Worm (Caenorhabditis elegans) whole organism, midembryonic: ENCODE results near the gene ced-6.

Experiments used
- T22C8.4 ChIP-seq: fragments of 200-800 bp; sonication (Bioruptor generic); IDR thresholded peaks from 2 replicates; pipeline ENCODE4 v1.3.6; 2022; ENCODE audit warnings: missing genetic modification characterization, missing compliant biosample characterization
- cog-1 ChIP-seq: sonication (generic microtip); optimal IDR thresholded peaks from 2 replicates; lab custom pipeline; 2016; ENCODE audit warnings: missing genetic modification characterization, missing compliant biosample characterization
- flt-1 ChIP-seq: fragments of 200-800 bp; sonication (Bioruptor generic); IDR thresholded peaks from 2 replicates; pipeline ENCODE4 v1.3.6; 2022; ENCODE audit warnings: missing genetic modification characterization, missing compliant biosample characterization
- klf-2 ChIP-seq: fragments of 200-800 bp; sonication (Bioruptor generic); conservative IDR thresholded peaks from 2 replicates; pipeline ENCODE4 v1.3.6; 2022; ENCODE audit warnings: missing genetic modification reagents, missing genetic modification characterization, missing compliant biosample characterization
- med-1 ChIP-seq: sonication (generic microtip); optimal IDR thresholded peaks from 2 replicates; lab custom pipeline; 2017; ENCODE audit warnings: missing genetic modification characterization, mild to moderate bottlenecking, missing compliant biosample characterization, antibody characterized with exemption, missing genetic modification reagents; ENCODE audit not compliant: insufficient read depth
- ref-1 ChIP-seq: fragments of 200-800 bp; sonication (Bioruptor generic); conservative IDR thresholded peaks from 2 replicates; pipeline ENCODE4 v1.3.6; 2022; ENCODE audit warnings: missing genetic modification reagents, missing genetic modification characterization, missing compliant biosample characterization
- tab-1 ChIP-seq: fragments of 200-800 bp; sonication (Bioruptor generic); IDR thresholded peaks from 2 replicates; pipeline ENCODE4 v1.3.6; 2022; ENCODE audit warnings: missing genetic modification characterization, missing compliant biosample characterization
- ztf-23 ChIP-seq: fragments of 200-800 bp; sonication (Bioruptor generic); IDR thresholded peaks from 2 replicates; pipeline ENCODE4 v1.3.6; 2022; ENCODE audit warnings: missing genetic modification reagents, missing genetic modification characterization, missing compliant biosample characterization
- ztf-29 ChIP-seq: fragments of 200-800 bp; sonication (Bioruptor generic); IDR thresholded peaks from 2 replicates; pipeline ENCODE4 v1.3.6; 2022; ENCODE audit warnings: missing genetic modification reagents, missing genetic modification characterization, missing compliant biosample characterization

DNA sequence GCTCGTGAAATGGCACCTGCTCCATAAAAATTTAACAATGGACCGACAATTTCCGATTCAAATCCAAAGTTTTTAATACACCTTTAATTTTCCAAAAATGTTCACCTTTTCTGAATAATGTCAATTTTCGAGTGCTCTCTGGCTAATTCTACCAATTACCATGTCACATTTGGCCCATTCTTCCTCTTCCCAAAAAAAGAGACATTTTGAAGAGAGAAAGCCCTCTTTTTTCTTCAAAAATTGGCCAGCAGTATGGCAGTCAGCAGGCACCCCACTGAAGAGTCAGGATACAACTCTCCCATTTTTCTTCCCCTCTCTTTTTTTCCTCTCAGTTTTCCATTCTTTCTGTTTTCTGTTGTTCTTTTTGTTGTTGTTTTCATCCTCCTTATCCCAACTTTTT lies 38.9 kb downstream of the ced-6 start:
- TF ChIP-seq tab-1 (GFP tag; lab: Robert Waterston, UW) (no peak), ztf-23 (no peak), med-1 (GFP tag; lab: Kevin White, UChicago) (no peak), klf-2 (GFP tag; lab: Robert Waterston, UW) (no peak), flt-1 (GFP tag; lab: Robert Waterston, UW) (no peak), ref-1 (GFP tag; lab: Robert Waterston, UW) (no peak), T22C8.4 (GFP tag; lab: Robert Waterston, UW) (no peak), cog-1 (tag; lab: Kevin White, UChicago) (no peak), ztf-29 (GFP tag; lab: Robert Waterston, UW) (no peak)
